Worm (Caenorhabditis elegans): ENCODE results near the gene nlp-16.

nlp-16 gene

DNA sequence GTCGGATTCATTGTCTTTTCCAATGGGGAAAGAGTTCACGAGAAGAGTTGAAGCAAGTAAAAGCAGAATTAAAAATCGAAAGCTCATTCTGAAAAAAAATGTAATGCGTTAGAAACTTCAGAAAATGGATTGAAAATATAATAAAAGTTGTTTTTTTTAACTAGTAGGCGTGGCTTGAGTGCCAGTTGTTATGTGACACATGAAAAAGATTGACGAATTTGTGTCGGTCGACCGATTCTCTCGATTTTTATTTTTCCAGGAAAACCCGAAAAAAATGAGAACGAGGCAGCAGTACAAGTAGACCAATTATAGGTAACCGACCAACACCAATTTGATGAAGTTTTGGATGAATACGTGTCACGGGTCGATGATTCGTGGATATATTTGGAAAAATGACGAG lies at the start of gene nlp-16:
nlp-16 (minus strand) TSS at position 101 of the 400 bp plus-strand sequence.
- TF ChIP-seq ttx-3 (tag; optimal IDR thresholded peaks at IDR 0.05) = no peak
- TF ChIP-seq zip-5 (tag; optimal IDR thresholded peaks at IDR 0.05) = no peak
- no peak for TF ChIP-seq unc-55 (GFP tag; optimal IDR thresholded peaks at IDR 0.05)

- no peak for TF ChIP-seq pax-1 (tag; optimal IDR thresholded peaks at IDR 0.05)
- TF ChIP-seq unc-3 (GFP tag; conservative IDR thresholded peaks at IDR 0.05) = no peak
- no peak for TF ChIP-seq unc-3 (tag; optimal IDR thresholded peaks at IDR 0.05)
- no peak for TF ChIP-seq eyg-1 (tag; optimal IDR thresholded peaks at IDR 0.05)
- no peak for TF ChIP-seq ceh-30 (tag; optimal IDR thresholded peaks at IDR 0.05)
- no peak for TF ChIP-seq F13H6.1 (tag; optimal IDR thresholded peaks at IDR 0.05)
- TF ChIP-seq pqm-1 (tag; optimal IDR thresholded peaks at IDR 0.05) = no peak
- TF ChIP-seq T23F11.4 (GFP tag; optimal IDR thresholded peaks at IDR 0.05) = no peak
- no peak for TF ChIP-seq hlh-30 (tag; optimal IDR thresholded peaks at IDR 0.05; ENCODE audit: insufficient read depth)
- TF ChIP-seq elt-2 (tag; optimal IDR thresholded peaks at IDR 0.05) = no peak
- TF ChIP-seq pha-2 (tag; optimal IDR thresholded peaks at IDR 0.05) = no peak
- TF ChIP-seq C38D4.7 (GFP tag; optimal IDR thresholded peaks at IDR 0.05) = no peak
- no peak for TF ChIP-seq tbx-7 (tag; optimal IDR thresholded peaks at IDR 0.05)
- TF ChIP-seq ama-1 (optimal IDR thresholded peaks at IDR 0.05) = no peak
- no peak for TF ChIP-seq lim-6 (tag; optimal IDR thresholded peaks at IDR 0.05)
- TF ChIP-seq ceh-45 (GFP tag; IDR thresholded peaks at IDR 0.05) = no peak
- TF ChIP-seq zip-5 (tag; optimal IDR thresholded peaks at IDR 0.05) = no peak
- TF ChIP-seq ceh-9 (tag; optimal IDR thresholded peaks at IDR 0.05) = no peak
- TF ChIP-seq ceh-24 (tag; optimal IDR thresholded peaks at IDR 0.05) = no peak
Observed at ce11 chrIV:6307439-6307838, 47.8 kb upstream of the nlp-16 start, which contains the start of gene csp-2. TSS of gene csp-2 (plus strand) at chrIV:6307739.

DNA sequence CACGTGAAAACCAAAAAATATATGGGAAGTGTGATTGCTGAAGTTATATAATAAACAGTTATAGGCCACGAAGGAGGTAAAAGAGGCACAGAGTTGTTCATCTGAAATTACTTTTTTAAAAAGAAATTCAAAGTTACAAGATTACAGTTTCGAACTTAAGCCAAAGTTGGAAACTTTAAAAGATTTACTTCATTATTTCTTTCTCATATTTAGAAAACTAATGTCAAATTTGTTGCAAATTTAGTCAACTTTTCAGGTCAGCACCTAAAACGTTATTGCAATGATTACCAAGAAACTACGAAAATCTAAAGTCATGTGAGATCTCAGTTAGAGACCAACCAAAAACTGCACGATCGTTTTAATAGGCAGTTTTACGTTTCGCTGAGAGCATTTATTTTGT lies 44.0 kb upstream of the nlp-16 start, which contains the start of gene srv-25:
srv-25 (minus strand) TSS at position 101 of the 400 bp plus-strand sequence.
- TF ChIP-seq ceh-6 (GFP tag; optimal IDR thresholded peaks at IDR 0.05) = no peak
- TF ChIP-seq nhr-232 (tag; optimal IDR thresholded peaks at IDR 0.05) = no peak
- TF ChIP-seq fkh-10 (GFP tag; optimal IDR thresholded peaks at IDR 0.05) = no peak
- no peak for TF ChIP-seq tbx-7 (tag; optimal IDR thresholded peaks at IDR 0.05)
- no peak for TF ChIP-seq ceh-45 (GFP tag; IDR thresholded peaks at IDR 0.05)
- TF ChIP-seq unc-42 (tag; optimal IDR thresholded peaks at IDR 0.05) = no peak
- no peak for TF ChIP-seq unc-3 (GFP tag; conservative IDR thresholded peaks at IDR 0.05)
- TF ChIP-seq unc-3 (tag; optimal IDR thresholded peaks at IDR 0.05) = no peak
- no peak for TF ChIP-seq hlh-15 (tag; optimal IDR thresholded peaks at IDR 0.05)
- TF ChIP-seq gmeb-2 (tag; optimal IDR thresholded peaks at IDR 0.05) = no peak
- no peak for TF ChIP-seq hlh-6 (tag; optimal IDR thresholded peaks at IDR 0.05)
- no peak for TF ChIP-seq ceh-18 (tag; optimal IDR thresholded peaks at IDR 0.05)

ce11 chrIV:6301764-6302163 lies 42.1 kb upstream of the nlp-16 start, which contains the start of gene srv-26:
TSS of gene srv-26 (minus strand) at chrIV:6301864.
- no peak for TF ChIP-seq ttx-3 (tag; optimal IDR thresholded peaks at IDR 0.05)
- TF ChIP-seq unc-55 (GFP tag; optimal IDR thresholded peaks at IDR 0.05) = no peak
- no peak for TF ChIP-seq pag-3 (tag; optimal IDR thresholded peaks at IDR 0.05; ENCODE audit: borderline replicate concordance)
- no peak for TF ChIP-seq fkh-6 (tag; optimal IDR thresholded peaks at IDR 0.05)

DNA sequence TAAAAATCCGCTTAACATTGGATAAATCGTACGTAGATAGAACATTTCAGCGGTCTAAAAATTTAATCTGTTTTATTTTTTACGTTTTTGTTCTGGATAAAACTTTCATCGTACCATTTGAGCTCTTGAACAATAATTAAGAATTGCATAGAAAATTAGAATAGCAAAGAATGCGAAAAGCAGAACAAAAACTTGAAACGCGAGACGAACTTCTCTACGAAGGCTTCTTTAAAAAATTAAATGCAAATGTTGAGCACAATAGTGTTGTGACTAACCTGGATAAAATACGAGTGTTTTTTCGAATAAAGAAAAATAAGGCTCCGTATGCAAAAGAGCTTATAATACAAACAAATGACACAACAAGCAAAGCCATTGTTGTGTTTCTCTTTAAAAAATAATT lies 39.9 kb upstream of the nlp-16 start:
- no peak for TF ChIP-seq elt-4 (tag; optimal IDR thresholded peaks at IDR 0.05)
- TF ChIP-seq hlh-15 (tag; optimal IDR thresholded peaks at IDR 0.05) = no peak
- no peak for TF ChIP-seq ceh-45 (GFP tag; IDR thresholded peaks at IDR 0.05)
- TF ChIP-seq dmd-4 (tag; optimal IDR thresholded peaks at IDR 0.05; ENCODE audit: borderline replicate concordance) = no peak
- TF ChIP-seq dve-1 (tag; optimal IDR thresholded peaks at IDR 0.05) = no peak
- TF ChIP-seq fax-1 (tag; optimal IDR thresholded peaks at IDR 0.05) = no peak
- no peak for TF ChIP-seq fkh-10 (GFP tag; optimal IDR thresholded peaks at IDR 0.05)
- TF ChIP-seq pha-4 (tag; optimal IDR thresholded peaks at IDR 0.05) = no peak
- no peak for TF ChIP-seq Y22D7AL.16 (tag; optimal IDR thresholded peaks at IDR 0.05)
